Fruit fly (Drosophila melanogaster) whole organism, embryonic: ENCODE data around the gene shf.

Source experiments
- Asciz ChIP-seq: fragments of 200-800 bp; sonication (Bioruptor generic); optimal IDR thresholded peaks from 2 replicates; lab custom pipeline; 2017; ENCODE audit warnings: missing biosample characterization, mild to moderate bottlenecking, missing genetic modification characterization, missing genetic modification reagents
- Bteb2 ChIP-seq: fragments of 200-800 bp; sonication (Bioruptor generic); optimal IDR thresholded peaks from 2 replicates; lab custom pipeline; 2016; ENCODE audit warnings: missing biosample characterization, missing genetic modification characterization
- CG10209 ChIP-seq: fragments of 200-800 bp; sonication (Bioruptor generic); optimal IDR thresholded peaks from 3 replicates; lab custom pipeline; 2017; ENCODE audit warnings: missing biosample characterization, mild to moderate bottlenecking, missing genetic modification characterization, missing genetic modification reagents
- CG10565 ChIP-seq: fragments of 200-800 bp; sonication (Bioruptor generic); optimal IDR thresholded peaks from 3 replicates; lab custom pipeline; 2016; ENCODE audit warnings: missing biosample characterization, mild to moderate bottlenecking, missing genetic modification characterization
- CG11695 ChIP-seq: fragments of 200-800 bp; sonication (Bioruptor generic); IDR thresholded peaks from 3 replicates; pipeline ENCODE4 v1.3.6; 2022; ENCODE audit warnings: missing biosample characterization, missing genetic modification characterization
- CG11696 ChIP-seq: fragments of 200-800 bp; sonication (Bioruptor generic); IDR thresholded peaks from 2 replicates; pipeline ENCODE4 v1.3.6; 2022; ENCODE audit warnings: missing biosample characterization, missing genetic modification characterization
- CG12744 ChIP-seq: fragments of 200-800 bp; sonication (Bioruptor generic); optimal IDR thresholded peaks from 2 replicates; lab custom pipeline; 2016; ENCODE audit warnings: missing biosample characterization, missing genetic modification characterization
- CG13123 ChIP-seq: fragments of 200-800 bp; sonication (Bioruptor generic); optimal IDR thresholded peaks from 2 replicates; lab custom pipeline; 2016; ENCODE audit warnings: missing biosample characterization, missing genetic modification characterization
- CG15269 ChIP-seq: fragments of 200-800 bp; sonication (Bioruptor generic); optimal IDR thresholded peaks from 2 replicates; lab custom pipeline; 2018; ENCODE audit warnings: missing biosample characterization, mild to moderate bottlenecking, missing genetic modification characterization, moderate library complexity
- CG17359 ChIP-seq: fragments of 200-800 bp; sonication (Bioruptor generic); optimal IDR thresholded peaks from 3 replicates; lab custom pipeline; 2018; ENCODE audit warnings: missing biosample characterization, mild to moderate bottlenecking, missing genetic modification characterization, moderate library complexity
- CG17361 ChIP-seq: fragments of 200-800 bp; sonication (Bioruptor generic); IDR thresholded peaks from 3 replicates; pipeline ENCODE4 v1.3.6; 2022; ENCODE audit warnings: missing biosample characterization, missing genetic modification characterization
- CG17829 ChIP-seq: fragments of 200-800 bp; optimal IDR thresholded peaks from 2 replicates; lab custom pipeline; 2019; ENCODE audit warnings: missing biosample characterization, mild to moderate bottlenecking, missing genetic modification characterization, moderate library complexity
- CG18011 ChIP-seq: fragments of 200-800 bp; sonication (Bioruptor generic); optimal IDR thresholded peaks from 2 replicates; lab custom pipeline; 2017; ENCODE audit warnings: missing biosample characterization, missing genetic modification characterization, mild to moderate bottlenecking, moderate library complexity, missing genotype
- CG2116 ChIP-seq: fragments of 200-800 bp; sonication (Bioruptor generic); optimal IDR thresholded peaks from 3 replicates; lab custom pipeline; 2018; ENCODE audit warnings: missing biosample characterization, mild to moderate bottlenecking, missing genetic modification characterization
- CG2120 ChIP-seq: fragments of 200-800 bp; sonication (Bioruptor generic); optimal IDR thresholded peaks from 3 replicates; lab custom pipeline; 2016; ENCODE audit warnings: missing biosample characterization, missing genetic modification characterization
- CG3281 ChIP-seq: fragments of 200-800 bp; sonication (Bioruptor generic); optimal IDR thresholded peaks from 3 replicates; lab custom pipeline; 2017; ENCODE audit warnings: missing biosample characterization, mild to moderate bottlenecking, missing genetic modification characterization
- CG34376 ChIP-seq: fragments of 200-800 bp; sonication (Bioruptor generic); optimal IDR thresholded peaks from 2 replicates; lab custom pipeline; 2018; ENCODE audit warnings: missing biosample characterization, mild to moderate bottlenecking, missing genetic modification characterization
- CG5245 ChIP-seq: fragments of 200-800 bp; sonication (Bioruptor generic); optimal IDR thresholded peaks from 3 replicates; lab custom pipeline; 2016; ENCODE audit warnings: missing biosample characterization, missing genetic modification characterization
- CG6175 ChIP-seq: fragments of 200-800 bp; sonication (Bioruptor generic); IDR thresholded peaks from 3 replicates; pipeline ENCODE4 v1.3.6; 2022; ENCODE audit warnings: missing biosample characterization, missing genetic modification characterization
- CG6254 ChIP-seq: fragments of 200-800 bp; sonication (Bioruptor generic); optimal IDR thresholded peaks from 3 replicates; lab custom pipeline; 2017; ENCODE audit warnings: mild to moderate bottlenecking, missing biosample characterization, missing genetic modification reagents, missing genetic modification characterization
- CG6689 ChIP-seq: fragments of 200-800 bp; sonication (Bioruptor generic); IDR thresholded peaks from 2 replicates; pipeline ENCODE4 v1.3.6; 2022; ENCODE audit warnings: missing biosample characterization, missing genetic modification characterization
- HmgD ChIP-seq: fragments of 200-800 bp; sonication (Bioruptor generic); optimal IDR thresholded peaks from 3 replicates; lab custom pipeline; 2016; ENCODE audit warnings: missing biosample characterization, missing genetic modification characterization
- NK7.1 ChIP-seq: fragments of 200-800 bp; sonication (Bioruptor generic); optimal IDR thresholded peaks from 3 replicates; lab custom pipeline; 2016; ENCODE audit warnings: missing biosample characterization, missing genetic modification characterization
- Poxn ChIP-seq: fragments of 200-800 bp; sonication (Bioruptor generic); IDR thresholded peaks from 2 replicates; pipeline ENCODE4 v1.3.6; 2022; ENCODE audit warnings: missing biosample characterization, missing genetic modification characterization
- Sox102F ChIP-seq: fragments of 200-800 bp; sonication (Bioruptor generic); optimal IDR thresholded peaks from 2 replicates; lab custom pipeline; 2018; ENCODE audit warnings: missing biosample characterization, mild to moderate bottlenecking, missing genetic modification characterization, moderate library complexity
- Sry-β ChIP-seq: fragments of 200-800 bp; sonication (Bioruptor generic); optimal IDR thresholded peaks from 2 replicates; lab custom pipeline; 2018; ENCODE audit warnings: missing biosample characterization, mild to moderate bottlenecking, missing genetic modification characterization, moderate library complexity
- Usf ChIP-seq: fragments of 200-800 bp; sonication (Bioruptor generic); optimal IDR thresholded peaks from 2 replicates; lab custom pipeline; 2017; ENCODE audit warnings: missing genotype, missing biosample characterization, missing genetic modification characterization
- YL-1 ChIP-seq: fragments of 200-800 bp; sonication (Bioruptor generic); optimal IDR thresholded peaks from 3 replicates; lab custom pipeline; 2017; ENCODE audit warnings: missing biosample characterization, mild to moderate bottlenecking, missing genetic modification characterization
- ab ChIP-seq: fragments of 200-800 bp; sonication (Bioruptor generic); optimal IDR thresholded peaks from 2 replicates; lab custom pipeline; 2016; ENCODE audit warnings: missing biosample characterization, missing genetic modification characterization
- cad ChIP-seq: fragments of >200 bp; optimal IDR thresholded peaks from 2 replicates; lab custom pipeline; 2017; ENCODE audit warnings: missing biosample characterization, missing genetic modification characterization
- da ChIP-seq: fragments of 200-800 bp; sonication (Bioruptor generic); optimal IDR thresholded peaks from 2 replicates; lab custom pipeline; 2016; ENCODE audit warnings: missing biosample characterization, missing genetic modification characterization
- disco-r ChIP-seq: fragments of 200-800 bp; sonication (Bioruptor generic); optimal IDR thresholded peaks from 2 replicates; lab custom pipeline; 2016; ENCODE audit warnings: missing biosample characterization, missing genetic modification characterization
- ewg ChIP-seq: fragments of 200-800 bp; sonication (Bioruptor generic); optimal IDR thresholded peaks from 3 replicates; lab custom pipeline; 2017; ENCODE audit warnings: mild to moderate bottlenecking, missing biosample characterization, missing genetic modification reagents, missing genetic modification characterization
- fd96Cb ChIP-seq: fragments of 200-800 bp; sonication (Bioruptor generic); optimal IDR thresholded peaks from 2 replicates; lab custom pipeline; 2018; ENCODE audit warnings: missing biosample characterization, mild to moderate bottlenecking, missing genetic modification characterization, moderate library complexity
- gt ChIP-seq: fragments of 200-800 bp; sonication (Bioruptor generic); IDR thresholded peaks from 2 replicates; pipeline ENCODE4 v1.3.6; 2022; ENCODE audit warnings: missing biosample characterization, missing genetic modification characterization
- kay ChIP-seq: fragments of 200-800 bp; sonication (Bioruptor generic); optimal IDR thresholded peaks from 2 replicates; lab custom pipeline; 2016; ENCODE audit warnings: missing biosample characterization, missing genetic modification characterization
- maf-S ChIP-seq: fragments of 200-800 bp; sonication (Bioruptor generic); optimal IDR thresholded peaks from 2 replicates; lab custom pipeline; 2016; ENCODE audit warnings: missing biosample characterization, missing genetic modification characterization
- nmo ChIP-seq: fragments of 200-800 bp; sonication (Bioruptor generic); optimal IDR thresholded peaks from 2 replicates; lab custom pipeline; 2018; ENCODE audit warnings: missing biosample characterization, mild to moderate bottlenecking, missing genetic modification characterization, moderate library complexity
- odd ChIP-seq: fragments of 200-800 bp; sonication (Bioruptor generic); optimal IDR thresholded peaks from 2 replicates; lab custom pipeline; 2017; ENCODE audit warnings: missing biosample characterization, mild to moderate bottlenecking, missing genetic modification characterization
- pan ChIP-seq, 4 experiments: fragments of >200 bp in 3 of 4; fragments of 200-800 bp in 1 of 4; sonication (Bioruptor generic) in 1 of 4; optimal IDR thresholded peaks in 3 of 4; IDR thresholded peaks in 1 of 4; 2 replicates each; pipeline versions ENCODE4 v1.3.6 to Lab custom; 2017 to 2022; ENCODE audit warnings: missing biosample characterization in 2 of 4, missing genetic modification characterization in 2 of 4, mixed read lengths in 1 of 4
- pfk ChIP-seq: fragments of 200-800 bp; sonication (Bioruptor generic); optimal IDR thresholded peaks from 2 replicates; lab custom pipeline; 2018; ENCODE audit warnings: missing biosample characterization, mild to moderate bottlenecking, missing genetic modification characterization, moderate library complexity
- pum ChIP-seq: fragments of 200-800 bp; sonication (Bioruptor generic); optimal IDR thresholded peaks from 2 replicates; lab custom pipeline; 2016; ENCODE audit warnings: missing biosample characterization, missing genetic modification characterization
- scrt ChIP-seq: fragments of 200-800 bp; sonication (Bioruptor generic); optimal IDR thresholded peaks from 2 replicates; lab custom pipeline; 2018; ENCODE audit warnings: missing biosample characterization, mild to moderate bottlenecking, missing genetic modification characterization, moderate library complexity
- sqz ChIP-seq: fragments of 200-800 bp; sonication (Bioruptor generic); optimal IDR thresholded peaks from 3 replicates; lab custom pipeline; 2018; ENCODE audit warnings: missing biosample characterization, mild to moderate bottlenecking, missing genetic modification characterization
- tx ChIP-seq: fragments of 200-800 bp; sonication (Bioruptor generic); optimal IDR thresholded peaks from 2 replicates; lab custom pipeline; 2016; ENCODE audit warnings: missing biosample characterization, missing genetic modification characterization
- unc-4 ChIP-seq: fragments of 200-800 bp; sonication (Bioruptor generic); IDR thresholded peaks from 2 replicates; pipeline ENCODE4 v1.3.6; 2022; ENCODE audit warnings: missing biosample characterization, missing genetic modification characterization; ENCODE audit not compliant: partially characterized antibody

The shf gene

dm6 chrX:6820703-6821102 lies 41.2 kb upstream of the shf start, which contains the start of the genes Nf-YC and xit (continued):
- no peak for TF ChIP-seq CG11696
- no peak for TF ChIP-seq Poxn (GFP tag; lab: Robert Waterston, UW)
- TF ChIP-seq CG15269 (tag; lab: Kevin White, UChicago): no peak
- TF ChIP-seq CG13123: no peak
- TF ChIP-seq pfk (GFP tag; lab: Kevin White, UChicago): no peak
- TF ChIP-seq ab (GFP tag; lab: Kevin White, UChicago): no peak
- TF ChIP-seq Sox102F: no peak
- peak; percentile 36 for TF ChIP-seq HmgD (GFP tag; lab: Kevin White, UChicago)
- TF ChIP-seq CG5245: no peak
- TF ChIP-seq CG6689 (GFP tag; lab: Robert Waterston, UW): no peak
- no peak for TF ChIP-seq CG6175 (GFP tag; lab: Robert Waterston, UW)
- TF ChIP-seq nmo: peak; percentile 52
- TF ChIP-seq CG17359 (tag; lab: Kevin White, UChicago): no peak
- TF ChIP-seq Usf (GFP tag; lab: Kevin White, UChicago): no peak
- no peak for TF ChIP-seq sqz (GFP tag; lab: Kevin White, UChicago)
- TF ChIP-seq odd (GFP tag; lab: Kevin White, UChicago): no peak
- TF ChIP-seq scrt (GFP tag; lab: Kevin White, UChicago): no peak
- no peak for TF ChIP-seq CG18011
- no peak for TF ChIP-seq CG3281 (GFP tag; lab: Kevin White, UChicago)
- no peak for TF ChIP-seq ewg (GFP tag; lab: Kevin White, UChicago)
- peak; percentile 87 for TF ChIP-seq YL-1 (GFP tag; lab: Kevin White, UChicago)
- no peak for TF ChIP-seq disco-r (GFP tag; lab: Kevin White, UChicago)
- TF ChIP-seq tx (GFP tag; lab: Kevin White, UChicago): peak; percentile 4
- no peak for TF ChIP-seq pan (optimal IDR thresholded peaks at IDR 0.05; lab: Kevin White, UChicago)
- no peak for TF ChIP-seq pan (GFP tag; optimal IDR thresholded peaks at IDR 0.05 in 1 of 2, IDR thresholded peaks at IDR 0.05 in 1 of 2)
- TF ChIP-seq CG10209 (GFP tag; lab: Kevin White, UChicago): no peak
- TF ChIP-seq CG6254 (GFP tag; lab: Kevin White, UChicago): no peak
- no peak for TF ChIP-seq NK7.1 (GFP tag; lab: Kevin White, UChicago)
- no peak for TF ChIP-seq fd96Cb (tag; lab: Kevin White, UChicago)
- peak; percentile 65 for TF ChIP-seq CG2116 (GFP tag; lab: Kevin White, UChicago)
- TF ChIP-seq CG34376 (GFP tag; lab: Kevin White, UChicago): no peak
- peak; percentile 96 for TF ChIP-seq Sry-β (GFP tag; lab: Kevin White, UChicago)
- peak; percentile 63 for TF ChIP-seq unc-4 (GFP tag; lab: Robert Waterston, UW)
- TF ChIP-seq Bteb2 (GFP tag; lab: Kevin White, UChicago): no peak
- TF ChIP-seq CG2120 (GFP tag; lab: Kevin White, UChicago): peak; percentile 54
- TF ChIP-seq da (GFP tag; lab: Kevin White, UChicago): no peak
- no peak for TF ChIP-seq gt (GFP tag; lab: Robert Waterston, UW)
- no peak for TF ChIP-seq maf-S (GFP tag; lab: Kevin White, UChicago)
- TF ChIP-seq Asciz (GFP tag; lab: Kevin White, UChicago): no peak
- no peak for TF ChIP-seq cad
- no peak for TF ChIP-seq CG12744 (GFP tag; lab: Kevin White, UChicago)
- peak; percentile 26 for TF ChIP-seq CG17829 (tag; lab: Kevin White, UChicago)
- no peak for TF ChIP-seq CG11695 (GFP tag; lab: Robert Waterston, UW)
- TF ChIP-seq kay (GFP tag; lab: Kevin White, UChicago): no peak
- TF ChIP-seq CG17361: no peak
- no peak for TF ChIP-seq CG10565 (GFP tag; lab: Kevin White, UChicago)
- TF ChIP-seq pum (GFP tag; lab: Kevin White, UChicago): no peak
- TF ChIP-seq, all 482 proteins: peak for 91
